Worm (Caenorhabditis elegans) whole organism, L2 larva: ENCODE data around the gene C27B7.9.

Source experiments
- R02D3.7 ChIP-seq: fragments of 150-350 bp; optimal IDR thresholded peaks from 2 replicates; lab custom pipeline; 2014; ENCODE audit warnings: missing biosample characterization, missing genetic modification characterization
- blmp-1 ChIP-seq: sonication (generic microtip); optimal IDR thresholded peaks from 2 replicates; lab custom pipeline; 2017; ENCODE audit warnings: missing genetic modification characterization, mild to moderate bottlenecking, missing compliant biosample characterization, antibody characterized with exemption, moderate library complexity; ENCODE audit not compliant: insufficient read depth
- ceh-16 ChIP-seq: fragments of 150-350 bp; optimal IDR thresholded peaks from 2 replicates; lab custom pipeline; 2014; ENCODE audit warnings: missing biosample characterization, missing genetic modification characterization
- ceh-82 ChIP-seq: fragments of 150-350 bp; optimal IDR thresholded peaks from 2 replicates; lab custom pipeline; 2014; ENCODE audit warnings: missing biosample characterization, missing genetic modification characterization
- elt-1 ChIP-seq: fragments of 150-350 bp; optimal IDR thresholded peaks from 2 replicates; lab custom pipeline; 2014; ENCODE audit warnings: missing biosample characterization, missing genetic modification characterization
- lin-11 ChIP-seq: fragments of 150-350 bp; sonication (generic microtip); optimal IDR thresholded peaks from 2 replicates; lab custom pipeline; 2014; ENCODE audit warnings: missing biosample characterization, missing genetic modification characterization, inconsistent platforms, mixed read lengths
- lin-13 ChIP-seq: fragments of 150-350 bp; optimal IDR thresholded peaks from 2 replicates; lab custom pipeline; 2014; ENCODE audit warnings: missing biosample characterization, missing genetic modification reagents, missing genetic modification characterization

DNA sequence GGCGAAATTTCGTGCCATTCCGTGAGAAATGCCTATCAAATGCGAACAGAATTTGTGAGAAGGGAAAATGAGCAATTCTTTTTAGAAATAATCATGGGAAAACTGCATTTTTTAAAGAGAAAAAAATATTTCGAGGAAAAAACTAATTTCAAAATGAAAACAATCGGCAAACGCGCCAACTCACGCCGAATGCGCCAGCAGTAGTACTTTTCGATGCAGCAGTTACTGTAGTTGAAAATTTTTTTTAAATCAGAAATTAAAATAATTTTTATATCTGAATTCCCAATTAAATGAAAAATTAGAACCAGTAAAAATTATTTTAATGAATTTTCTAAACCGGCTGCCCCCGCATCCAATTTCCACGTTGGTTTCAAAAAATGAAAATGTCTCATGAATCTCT, 7.5 kb upstream of the C27B7.9 start:
- TF ChIP-seq ceh-82 (tag; lab: Kevin White, UChicago) = no peak
- no peak for TF ChIP-seq blmp-1 (tag; lab: Kevin White, UChicago)
- no peak for TF ChIP-seq elt-1
- no peak for TF ChIP-seq lin-13 (GFP tag; lab: Kevin White, UChicago)
- no peak for TF ChIP-seq lin-11 (tag; lab: Kevin White, UChicago)
- no peak for TF ChIP-seq R02D3.7 (tag; lab: Kevin White, UChicago)
- TF ChIP-seq ceh-16 (tag; lab: Kevin White, UChicago) = no peak
